Worm (Caenorhabditis elegans): ENCODE measurements around the gene C31G12.1.

Gene C31G12.1

DNA sequence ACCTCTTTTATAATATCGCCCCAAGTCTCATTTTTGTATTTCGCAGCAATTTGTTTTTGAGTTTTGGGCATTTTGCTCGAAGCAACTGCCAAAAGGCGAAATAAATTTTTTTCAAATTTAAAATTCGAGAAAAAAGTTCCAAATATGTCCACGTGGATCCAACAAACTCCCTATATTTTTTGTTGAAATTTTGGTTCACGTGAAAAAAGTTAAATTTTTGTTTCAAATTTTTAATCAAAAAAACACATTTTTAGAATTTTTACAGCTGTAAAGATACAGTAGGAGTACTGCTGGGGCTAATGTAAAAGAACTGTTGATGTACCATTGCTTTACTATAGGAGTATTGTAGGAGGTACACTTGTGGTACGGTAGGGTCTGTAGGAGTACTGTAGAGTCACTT lies 12.6 kb upstream of the C31G12.1 start, which contains the start of gene C14A6.6:
TSS of gene C14A6.6 (minus strand) at position 101 of the 400 bp plus-strand sequence.
- TF ChIP-seq che-1 (tag; optimal IDR thresholded peaks at IDR 0.05) = no peak
- TF ChIP-seq zip-5 (tag; optimal IDR thresholded peaks at IDR 0.05) = no peak
- no peak for TF ChIP-seq eyg-1 (tag; optimal IDR thresholded peaks at IDR 0.05)
- TF ChIP-seq K02D7.2 (tag; optimal IDR thresholded peaks at IDR 0.05) = no peak

DNA sequence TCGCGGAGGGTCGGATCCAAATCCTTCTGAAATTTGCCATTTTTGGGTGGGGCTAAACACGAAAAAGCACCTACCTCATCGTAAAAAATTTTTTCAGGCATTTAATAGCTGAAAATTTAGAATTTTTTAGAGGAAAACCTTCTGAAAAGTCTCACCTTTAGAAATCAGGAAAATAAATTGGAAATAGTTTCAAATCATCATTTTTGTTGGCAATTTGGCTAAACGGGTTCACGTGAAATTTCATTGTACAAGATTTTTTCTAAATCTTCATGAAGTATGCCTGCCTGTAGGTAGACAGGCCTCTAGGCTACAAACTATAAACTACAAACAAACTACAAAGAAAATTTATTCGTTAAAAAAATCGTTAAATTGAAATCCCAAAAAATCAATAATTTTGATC lies 11.5 kb upstream of the C31G12.1 start, which contains the start of gene C14A6.7:
TSS of gene C14A6.7 (minus strand) at position 101 of the 400 bp plus-strand sequence.
- TF ChIP-seq pha-4 (tag; optimal IDR thresholded peaks at IDR 0.05) (no peak), tbx-2 (tag; optimal IDR thresholded peaks at IDR 0.05) (no peak), tbx-7 (tag; optimal IDR thresholded peaks at IDR 0.05) (no peak), K02D7.2 (tag; optimal IDR thresholded peaks at IDR 0.05) (no peak), lim-6 (tag; optimal IDR thresholded peaks at IDR 0.05) (no peak), hlh-13 (GFP tag; optimal IDR thresholded peaks at IDR 0.05) (no peak), ahr-1 (tag; optimal IDR thresholded peaks at IDR 0.05) (no peak), unc-3 (GFP tag; conservative IDR thresholded peaks at IDR 0.05) (no peak), unc-3 (tag; optimal IDR thresholded peaks at IDR 0.05) (no peak), ceh-14 (tag; optimal IDR thresholded peaks at IDR 0.05) (no peak), Y22D7AL.16 (tag; optimal IDR thresholded peaks at IDR 0.05) (no peak), pax-1 (tag; optimal IDR thresholded peaks at IDR 0.05) (no peak), pha-2 (tag; optimal IDR thresholded peaks at IDR 0.05) (no peak), unc-42 (tag; optimal IDR thresholded peaks at IDR 0.05) (no peak)

- TF ChIP-seq syd-9 (tag; optimal IDR thresholded peaks at IDR 0.05) (no peak), hlh-13 (GFP tag; optimal IDR thresholded peaks at IDR 0.05) (no peak), ceh-31 (tag; optimal IDR thresholded peaks at IDR 0.05) (no peak), unc-3 (GFP tag; conservative IDR thresholded peaks at IDR 0.05) (no peak), unc-3 (tag; optimal IDR thresholded peaks at IDR 0.05) (no peak), ceh-14 (tag; optimal IDR thresholded peaks at IDR 0.05) (no peak), pqm-1 (tag; optimal IDR thresholded peaks at IDR 0.05) (no peak), elt-2 (tag; optimal IDR thresholded peaks at IDR 0.05) (no peak), ceh-6 (GFP tag; optimal IDR thresholded peaks at IDR 0.05) (no peak), hlh-15 (tag; optimal IDR thresholded peaks at IDR 0.05) (no peak), sox-2 (GFP tag; IDR thresholded peaks at IDR 0.05) (no peak), ztf-16 (tag; optimal IDR thresholded peaks at IDR 0.05) (no peak), fkh-6 (tag; optimal IDR thresholded peaks at IDR 0.05) (no peak), mec-3 (tag; optimal IDR thresholded peaks at IDR 0.05; ENCODE audit: borderline replicate concordance) (no peak), ama-1 (optimal IDR thresholded peaks at IDR 0.05) (no peak), unc-55 (GFP tag; optimal IDR thresholded peaks at IDR 0.05) (no peak), F13H6.1 (tag; optimal IDR thresholded peaks at IDR 0.05) (no peak)
Observed at ce11 chrV:18171568-18171967, 8.2 kb upstream of the C31G12.1 start, which contains the start of gene C14A6.8. Gene C14A6.8, minus strand, starts transcription at chrV:18171668.

DNA sequence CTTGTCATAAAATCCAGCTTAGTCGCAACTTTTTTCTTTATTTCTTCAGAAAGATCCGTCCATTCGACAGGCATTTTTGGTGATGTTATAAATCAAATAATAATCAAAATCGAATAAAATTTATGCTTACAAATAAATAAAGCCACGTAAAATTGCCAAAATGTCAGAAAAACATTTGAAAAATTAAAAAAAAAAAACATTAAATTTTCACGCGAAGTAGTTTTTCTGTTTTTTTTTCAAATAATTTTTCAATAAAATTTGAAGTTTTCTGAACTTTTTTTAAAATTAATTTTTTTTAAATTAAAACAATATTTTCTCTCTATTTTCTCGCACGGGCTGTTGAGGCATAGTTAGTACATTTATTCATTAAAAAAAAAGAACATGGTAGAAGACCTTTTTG lies 1.1 kb upstream of the C31G12.1 start, which contains the start of gene C31G12.4:
TSS of gene C31G12.4 (minus strand) at position 101 of the 400 bp plus-strand sequence.
- no peak for TF ChIP-seq ceh-34 (tag; optimal IDR thresholded peaks at IDR 0.05)
- no peak for TF ChIP-seq fkh-6 (tag; optimal IDR thresholded peaks at IDR 0.05)
- TF ChIP-seq sdc-2 (tag; optimal IDR thresholded peaks at IDR 0.05) = no peak
- no peak for TF ChIP-seq fax-1 (tag; optimal IDR thresholded peaks at IDR 0.05)
- TF ChIP-seq ets-4 (tag; optimal IDR thresholded peaks at IDR 0.05) = no peak
- no peak for TF ChIP-seq pqm-1 (tag; optimal IDR thresholded peaks at IDR 0.05)
- TF ChIP-seq ceh-9 (tag; optimal IDR thresholded peaks at IDR 0.05) = no peak
- no peak for TF ChIP-seq dmd-4 (tag; optimal IDR thresholded peaks at IDR 0.05; ENCODE audit: borderline replicate concordance)
- TF ChIP-seq madf-2 (tag; optimal IDR thresholded peaks at IDR 0.05) = no peak
- TF ChIP-seq T23F11.4 (GFP tag; optimal IDR thresholded peaks at IDR 0.05) = no peak
- TF ChIP-seq ceh-2 (tag; optimal IDR thresholded peaks at IDR 0.05) = no peak
- TF ChIP-seq nfya-1 (tag; optimal IDR thresholded peaks at IDR 0.05) = no peak
- no peak for TF ChIP-seq lin-11 (tag; optimal IDR thresholded peaks at IDR 0.05)
- TF ChIP-seq pha-4 (tag; optimal IDR thresholded peaks at IDR 0.05) = no peak
- TF ChIP-seq ama-1 (optimal IDR thresholded peaks at IDR 0.05) = no peak
- TF ChIP-seq pat-9 (tag; optimal IDR thresholded peaks at IDR 0.05) = no peak
- TF ChIP-seq sox-2 (GFP tag; IDR thresholded peaks at IDR 0.05) = no peak
- no peak for TF ChIP-seq ahr-1 (tag; optimal IDR thresholded peaks at IDR 0.05)
- TF ChIP-seq ceh-45 (GFP tag; IDR thresholded peaks at IDR 0.05) = no peak
